Fruit fly (Drosophila melanogaster) whole organism, adult: ENCODE data around the gene Ankrd49.

ENCODE experiments used
- CG12768 ChIP-seq: fragments of 200-800 bp; sonication (Bioruptor generic); optimal IDR thresholded peaks from 2 replicates; lab custom pipeline; 2017; ENCODE audit warnings: missing biosample characterization, missing genetic modification characterization, mild to moderate bottlenecking, moderate library complexity, missing genetic modification reagents
- CG1620 ChIP-seq: fragments of 200-800 bp; sonication (Bioruptor generic); optimal IDR thresholded peaks from 2 replicates; lab custom pipeline; 2016; ENCODE audit warnings: missing biosample characterization, missing genetic modification characterization
- CG33017 ChIP-seq: fragments of 200-800 bp; sonication (Bioruptor generic); optimal IDR thresholded peaks from 2 replicates; lab custom pipeline; 2018; ENCODE audit warnings: missing biosample characterization, mild to moderate bottlenecking, missing genetic modification characterization, moderate library complexity
- Hr96 ChIP-seq: fragments of 200-800 bp; sonication (Bioruptor generic); optimal IDR thresholded peaks from 2 replicates; lab custom pipeline; 2016; ENCODE audit warnings: missing biosample characterization, missing genetic modification characterization
- cic ChIP-seq: fragments of 200-800 bp; sonication (Bioruptor generic); optimal IDR thresholded peaks from 2 replicates; lab custom pipeline; 2017; ENCODE audit warnings: missing biosample characterization, mild to moderate bottlenecking, missing genetic modification characterization, moderate library complexity
- cnc ChIP-seq, 2 experiments: fragments of >200 bp; optimal IDR thresholded peaks; 2 replicates each; lab custom pipeline; 2017
- kay ChIP-seq: fragments of 200-800 bp; sonication (Bioruptor generic); peaks from one replicate; lab custom pipeline; 2016; ENCODE audit warnings: missing biosample characterization, missing genetic modification characterization, borderline replicate concordance
- pad ChIP-seq: fragments of 200-800 bp; sonication (Bioruptor generic); optimal IDR thresholded peaks from 3 replicates; lab custom pipeline; 2017; ENCODE audit warnings: missing biosample characterization, missing genetic modification characterization, mild to moderate bottlenecking, moderate library complexity, missing genetic modification reagents

DNA sequence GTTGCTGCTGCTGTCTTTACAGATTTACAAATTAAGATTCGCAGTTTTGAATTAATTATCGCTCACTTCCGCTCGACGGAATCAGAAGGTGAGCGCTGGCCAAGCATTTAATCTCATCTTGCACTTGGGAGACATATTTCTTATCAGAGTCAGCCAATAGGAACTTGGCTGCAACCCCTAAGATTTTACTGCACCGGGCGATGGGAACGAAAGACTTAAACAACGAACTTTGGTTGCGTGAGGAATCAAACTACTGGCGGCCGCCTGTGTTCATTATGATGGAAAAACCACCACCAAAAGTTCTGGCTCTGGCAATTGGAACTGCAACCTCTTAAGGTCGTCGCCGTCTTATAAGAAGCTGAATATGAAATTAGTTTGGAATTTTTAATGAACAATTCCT lies 36.5 kb upstream of the Ankrd49 start:
- TF ChIP-seq cic (GFP tag; lab: Kevin White, UChicago), result no peak
- no peak for TF ChIP-seq pad (GFP tag; lab: Kevin White, UChicago)
- TF ChIP-seq CG12768 (GFP tag; lab: Kevin White, UChicago), result no peak
- no peak for TF ChIP-seq kay (GFP tag; lab: Kevin White, UChicago)
- TF ChIP-seq Hr96 (GFP tag; lab: Kevin White, UChicago), result no peak
- no peak for TF ChIP-seq CG33017 (tag; lab: Kevin White, UChicago)
- TF ChIP-seq cnc (optimal IDR thresholded peaks at IDR 0.05; lab: Kevin White, UChicago), result no peak
- TF ChIP-seq CG1620, result no peak
